Worm (Caenorhabditis elegans) whole organism, mixed stage, embryonic: ENCODE results near the gene clec-134.
A peak's percentile ranks its signal among the peaks of the same experiment; 100 is the strongest.

Experiments used
- M03D4.4 ChIP-seq: sonication (generic microtip); optimal IDR thresholded peaks from 2 replicates; lab custom pipeline; 2017; ENCODE audit warnings: mild to moderate bottlenecking, missing genetic modification characterization, missing compliant biosample characterization
- bed-3 ChIP-seq: fragments of 200-800 bp; sonication (Bioruptor generic); optimal IDR thresholded peaks from 3 replicates; lab custom pipeline; 2018; ENCODE audit warnings: mild to moderate bottlenecking, missing genetic modification characterization, moderate library complexity, missing compliant biosample characterization
- blmp-1 ChIP-seq: fragments of 150-350 bp; optimal IDR thresholded peaks from 2 replicates; lab custom pipeline; 2014; ENCODE audit warnings: missing biosample characterization, missing genetic modification characterization
- ceh-39 ChIP-seq: fragments of 150-350 bp; optimal IDR thresholded peaks from 2 replicates; lab custom pipeline; 2014; ENCODE audit warnings: missing biosample characterization, missing genetic modification characterization
- ceh-43 ChIP-seq: fragments of 200-800 bp; sonication (Bioruptor generic); optimal IDR thresholded peaks from 2 replicates; lab custom pipeline; 2018; ENCODE audit warnings: mild to moderate bottlenecking, missing genetic modification characterization, moderate library complexity, missing compliant biosample characterization
- ceh-83 ChIP-seq: fragments of 200-800 bp; sonication (Bioruptor generic); optimal IDR thresholded peaks from 2 replicates; lab custom pipeline; 2018; ENCODE audit warnings: mild to moderate bottlenecking, missing genetic modification characterization, missing compliant biosample characterization
- ces-1 ChIP-seq: fragments of 150-350 bp; optimal IDR thresholded peaks from 2 replicates; lab custom pipeline; 2014; ENCODE audit warnings: missing biosample characterization, missing genetic modification reagents, missing genetic modification characterization
- drap-1 ChIP-seq: fragments of 200-800 bp; sonication (Bioruptor generic); optimal IDR thresholded peaks from 3 replicates; lab custom pipeline; 2018; ENCODE audit warnings: mild to moderate bottlenecking, missing genetic modification characterization, missing compliant biosample characterization
- elt-1 ChIP-seq: sonication (generic microtip); optimal IDR thresholded peaks from 2 replicates; lab custom pipeline; 2017; ENCODE audit warnings: missing genetic modification characterization, mild to moderate bottlenecking, missing compliant biosample characterization, antibody characterized with exemption, moderate library complexity, borderline replicate concordance; ENCODE audit not compliant: insufficient read depth
- elt-3 ChIP-seq: fragments of 150-350 bp; optimal IDR thresholded peaks from 2 replicates; lab custom pipeline; 2014; ENCODE audit warnings: missing biosample characterization, missing genetic modification characterization
- flh-1 ChIP-seq: fragments of 200-800 bp; sonication (Bioruptor generic); optimal IDR thresholded peaks from 2 replicates; lab custom pipeline; 2018; ENCODE audit warnings: mild to moderate bottlenecking, missing genetic modification characterization, moderate library complexity, missing compliant biosample characterization
- hlh-1 ChIP-seq: fragments of 150-350 bp; optimal IDR thresholded peaks from 2 replicates; lab custom pipeline; 2014; ENCODE audit warnings: missing biosample characterization, missing genetic modification reagents, missing genetic modification characterization
- lin-13 ChIP-seq: fragments of 150-350 bp; optimal IDR thresholded peaks from 2 replicates; lab custom pipeline; 2014; ENCODE audit warnings: missing biosample characterization, missing genetic modification characterization
- lin-32 ChIP-seq: fragments of 200-800 bp; sonication (Bioruptor generic); optimal IDR thresholded peaks from 2 replicates; lab custom pipeline; 2018; ENCODE audit warnings: mild to moderate bottlenecking, missing genetic modification characterization, missing compliant biosample characterization
- lsy-2 ChIP-seq: fragments of 150-350 bp; optimal IDR thresholded peaks from 2 replicates; lab custom pipeline; 2014; ENCODE audit warnings: missing biosample characterization, missing genetic modification characterization
- mab-5 ChIP-seq: fragments of 150-350 bp; optimal IDR thresholded peaks from 2 replicates; lab custom pipeline; 2014; ENCODE audit warnings: missing biosample characterization, missing genetic modification characterization
- mep-1 ChIP-seq: fragments of 150-350 bp; optimal IDR thresholded peaks from 2 replicates; lab custom pipeline; 2017; ENCODE audit warnings: missing biosample characterization, missing genetic modification reagents, missing genetic modification characterization, inconsistent platforms
- mls-2 ChIP-seq: sonication (generic microtip); optimal IDR thresholded peaks from 2 replicates; lab custom pipeline; 2016; ENCODE audit warnings: mild to moderate bottlenecking, missing genetic modification characterization, moderate library complexity, missing compliant biosample characterization
- nhr-12 ChIP-seq: fragments of 150-350 bp; optimal IDR thresholded peaks from 2 replicates; lab custom pipeline; 2014; ENCODE audit warnings: missing biosample characterization, missing genetic modification characterization
- nhr-2 ChIP-seq: fragments of 150-350 bp; optimal IDR thresholded peaks from 2 replicates; lab custom pipeline; 2014; ENCODE audit warnings: missing biosample characterization, missing genetic modification characterization
- nhr-76 ChIP-seq: sonication (generic microtip); optimal IDR thresholded peaks from 2 replicates; lab custom pipeline; 2017; ENCODE audit warnings: missing biosample characterization, missing genetic modification characterization
- pha-4 ChIP-seq: fragments of 150-350 bp; optimal IDR thresholded peaks from 2 replicates; lab custom pipeline; 2018; ENCODE audit warnings: missing biosample characterization, missing genetic modification reagents, missing genetic modification characterization
- sem-2 ChIP-seq: fragments of 200-800 bp; sonication (Bioruptor generic); optimal IDR thresholded peaks from 2 replicates; lab custom pipeline; 2018; ENCODE audit warnings: mild to moderate bottlenecking, missing genetic modification characterization, missing compliant biosample characterization
- snpc-4 ChIP-seq: fragments of 150-350 bp; optimal IDR thresholded peaks from 2 replicates; lab custom pipeline; 2014; ENCODE audit warnings: missing biosample characterization, missing genetic modification characterization
- sptf-1 ChIP-seq: sonication (generic microtip); optimal IDR thresholded peaks from 2 replicates; lab custom pipeline; 2017; ENCODE audit warnings: mild to moderate bottlenecking, missing genetic modification characterization, moderate library complexity, missing compliant biosample characterization
- tbx-8 ChIP-seq: fragments of 200-800 bp; sonication (Bioruptor generic); optimal IDR thresholded peaks from 2 replicates; lab custom pipeline; 2018; ENCODE audit warnings: mild to moderate bottlenecking, missing genetic modification characterization, moderate library complexity, missing compliant biosample characterization
- unc-120 ChIP-seq: sonication (generic microtip); optimal IDR thresholded peaks from 2 replicates; lab custom pipeline; 2017; ENCODE audit warnings: missing genetic modification characterization, missing compliant biosample characterization; ENCODE audit not compliant: poor library complexity, severe bottlenecking
- unc-39 ChIP-seq: fragments of 150-350 bp; optimal IDR thresholded peaks from 2 replicates; lab custom pipeline; 2014; ENCODE audit warnings: missing biosample characterization, missing genetic modification characterization
- unc-62 ChIP-seq: fragments of 150-350 bp; optimal IDR thresholded peaks from 2 replicates; lab custom pipeline; 2014; ENCODE audit warnings: missing biosample characterization, missing genetic modification reagents, missing genetic modification characterization
- zip-8 ChIP-seq: fragments of 150-350 bp; optimal IDR thresholded peaks from 2 replicates; lab custom pipeline; 2014; ENCODE audit warnings: missing biosample characterization, missing genetic modification characterization
- ztf-11 ChIP-seq: fragments of 150-350 bp; optimal IDR thresholded peaks from 2 replicates; lab custom pipeline; 2014; ENCODE audit warnings: missing biosample characterization, missing genetic modification characterization

clec-134 gene

ce11 chrII:3609764-3610163 lies 29.9 kb downstream of the clec-134 start, which contains the start of gene Y49F6A.5:
Gene Y49F6A.5 (minus strand): TSS chrII:3609864.
- TF ChIP-seq ces-1 (no peak), lsy-2 (no peak), elt-3 (tag; lab: Kevin White, UChicago) (no peak), nhr-76 (tag; lab: Kevin White, UChicago) (no peak), ztf-11 (tag; lab: Kevin White, UChicago) (no peak), ceh-83 (GFP tag; lab: Kevin White, UChicago) (no peak), bed-3 (GFP tag; lab: Kevin White, UChicago) (no peak), elt-1 (tag; lab: Kevin White, UChicago) (no peak), lin-32 (GFP tag; lab: Kevin White, UChicago) (no peak), unc-39 (tag; lab: Kevin White, UChicago) (no peak), drap-1 (no peak), sptf-1 (tag; lab: Kevin White, UChicago) (no peak)
- TF ChIP-seq, all 35 proteins: peak for 0

- no peak for TF ChIP-seq unc-62
- peak; percentile 31 for TF ChIP-seq sptf-1 (tag; lab: Kevin White, UChicago)
- TF ChIP-seq hlh-1 (tag; lab: Kevin White, UChicago) = no peak
- no peak for TF ChIP-seq elt-1 (tag; lab: Kevin White, UChicago)
These were observed 36.7 kb downstream of the clec-134 start for ce11 chrII:3616615-3617014.

ce11 chrII:3617512-3617911 lies 37.6 kb downstream of the clec-134 start, which contains the start of gene F40E12.1:
Gene F40E12.1 (plus strand): TSS chrII:3617812.
- TF ChIP-seq ceh-83 (GFP tag; lab: Kevin White, UChicago) (no peak), lin-13 (no peak)

- TF ChIP-seq elt-1 (tag; lab: Kevin White, UChicago) (no peak), drap-1 (no peak), ztf-11 (tag; lab: Kevin White, UChicago) (no peak), unc-39 (tag; lab: Kevin White, UChicago) (no peak), tbx-8 (GFP tag; lab: Kevin White, UChicago) (no peak), lin-32 (GFP tag; lab: Kevin White, UChicago) (no peak), mep-1 (tag; lab: Kevin White, UChicago) (peak; percentile 17), ceh-43 (GFP tag; lab: Kevin White, UChicago) (no peak)
- TF ChIP-seq, all 35 proteins: peak for 1
These were observed 41.0 kb downstream of the clec-134 start for ce11 chrII:3620862-3621261.

ce11 chrII:3622014-3622413 lies 42.1 kb downstream of the clec-134 start, which contains the start of gene M151.7:
Gene M151.7 (plus strand): TSS chrII:3622314.
- TF ChIP-seq ceh-39 (tag; lab: Kevin White, UChicago) (no peak), ceh-43 (GFP tag; lab: Kevin White, UChicago) (no peak), mab-5 (tag; lab: Kevin White, UChicago) (no peak), tbx-8 (GFP tag; lab: Kevin White, UChicago) (no peak), nhr-76 (tag; lab: Kevin White, UChicago) (no peak), flh-1 (no peak), sptf-1 (tag; lab: Kevin White, UChicago) (no peak), blmp-1 (tag; lab: Kevin White, UChicago) (no peak)
- TF ChIP-seq, all 35 proteins: peak for 0

- TF ChIP-seq sptf-1 (tag; lab: Kevin White, UChicago) = no peak
- TF ChIP-seq elt-1 (tag; lab: Kevin White, UChicago) = no peak
- TF ChIP-seq lin-32 (GFP tag; lab: Kevin White, UChicago) = no peak
- no peak for TF ChIP-seq M03D4.4 (tag; lab: Kevin White, UChicago)
- TF ChIP-seq zip-8 (tag; lab: Kevin White, UChicago) = no peak
- no peak for TF ChIP-seq ceh-39 (tag; lab: Kevin White, UChicago)
- no peak for TF ChIP-seq mep-1 (tag; lab: Kevin White, UChicago)
- TF ChIP-seq snpc-4 = no peak
- TF ChIP-seq sem-2 (GFP tag; lab: Kevin White, UChicago) = no peak
- TF ChIP-seq, all 35 proteins: peak for 0
These were observed 47.0 kb downstream of the clec-134 start, which contains the start of gene M151.3 for ce11 chrII:3626872-3627271. Gene M151.3 (plus strand): TSS chrII:3627172.

ce11 chrII:3630810-3631209 lies 50.9 kb downstream of the clec-134 start, which contains the start of gene M151.2:
Gene M151.2 (plus strand): TSS chrII:3631110.
- TF ChIP-seq snpc-4 (no peak), lin-32 (GFP tag; lab: Kevin White, UChicago) (no peak), elt-3 (tag; lab: Kevin White, UChicago) (no peak), mls-2 (no peak), lin-13 (no peak), M03D4.4 (tag; lab: Kevin White, UChicago) (no peak), nhr-12 (tag; lab: Kevin White, UChicago) (no peak), zip-8 (tag; lab: Kevin White, UChicago) (no peak), nhr-2 (tag; lab: Kevin White, UChicago) (no peak), hlh-1 (tag; lab: Kevin White, UChicago) (no peak), pha-4 (tag; lab: Kevin White, UChicago) (no peak), ceh-43 (GFP tag; lab: Kevin White, UChicago) (no peak), flh-1 (no peak), unc-120 (tag; lab: Kevin White, UChicago) (no peak), bed-3 (GFP tag; lab: Kevin White, UChicago) (no peak)
